Fruit fly (Drosophila melanogaster) Kc167 (cell line): ENCODE data around the gene Cpr97Eb.

Source experiments
- Myc ChIP-seq: fragments of >200 bp; optimal IDR thresholded peaks from 2 replicates; lab custom pipeline; 2017; ENCODE audit warnings: missing external identifiers
- Sin3A ChIP-seq: fragments of >200 bp; optimal IDR thresholded peaks from 2 replicates; lab custom pipeline; 2018; ENCODE audit warnings: missing external identifiers
- h ChIP-seq: fragments of >200 bp; optimal IDR thresholded peaks from 3 replicates; lab custom pipeline; 2018; ENCODE audit warnings: missing external identifiers
- insv ChIP-seq: fragments of >200 bp; optimal IDR thresholded peaks from 3 replicates; lab custom pipeline; 2018; ENCODE audit warnings: missing external identifiers
- psq ChIP-seq: fragments of >200 bp; optimal IDR thresholded peaks from 2 replicates; lab custom pipeline; 2017; ENCODE audit warnings: missing external identifiers
- ttk ChIP-seq: sonication (Bioruptor generic); optimal IDR thresholded peaks from 2 replicates; lab custom pipeline; 2017; ENCODE audit warnings: missing external identifiers

Cpr97Eb gene

DNA sequence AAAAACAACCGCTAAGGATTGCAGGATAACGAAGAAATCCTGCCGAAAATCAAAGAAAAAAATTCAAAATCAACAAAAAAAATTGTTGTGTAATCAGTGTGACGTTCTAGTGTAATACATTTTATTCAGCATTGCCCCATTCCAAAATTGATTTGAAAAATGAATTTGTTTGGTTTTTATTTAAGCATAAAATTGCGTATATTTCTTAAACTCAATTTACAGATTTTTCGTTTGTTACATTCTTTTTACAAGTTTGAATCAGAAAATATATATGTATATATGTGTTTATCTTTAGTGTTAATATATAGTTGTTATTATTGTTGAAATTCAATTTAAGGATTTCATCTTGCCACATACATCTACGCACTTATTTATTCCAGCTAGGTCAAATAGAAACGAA, 33.7 kb upstream of the Cpr97Eb start, which contains the start of gene CG6059:
TSS of gene CG6059 (minus strand) at position 101 of the 400 bp plus-strand sequence.
- TF ChIP-seq psq (lab: Kevin White, UChicago), result no peak
- no peak for TF ChIP-seq Sin3A (lab: Kevin White, UChicago)
- no peak for TF ChIP-seq Myc (lab: Kevin White, UChicago)
- no peak for TF ChIP-seq insv (lab: Kevin White, UChicago)
- TF ChIP-seq h, result no peak

DNA sequence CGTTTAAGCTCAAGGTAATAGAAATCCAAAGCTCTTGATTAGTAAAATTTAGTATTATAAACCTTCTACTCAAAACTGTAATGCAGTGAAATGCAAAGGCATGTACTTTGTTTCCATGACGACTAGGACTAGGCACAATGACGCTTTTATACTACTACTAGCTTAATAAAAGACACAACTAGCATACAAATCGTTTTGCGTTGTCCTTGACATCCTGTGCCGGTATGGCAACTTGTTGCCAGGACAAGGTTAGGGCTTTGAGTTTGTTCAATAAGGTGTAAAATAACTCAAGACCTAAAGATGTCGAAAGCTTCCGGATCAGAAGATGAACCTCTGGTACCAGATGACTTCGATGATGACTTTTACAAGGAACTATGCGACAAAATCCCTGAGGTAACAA, 27.4 kb upstream of the Cpr97Eb start, which contains the start of gene CG5882:
TSS of gene CG5882 (plus strand) at position 301 of the 400 bp plus-strand sequence.
- no peak for TF ChIP-seq psq (lab: Kevin White, UChicago)
- no peak for TF ChIP-seq Sin3A (lab: Kevin White, UChicago)
- TF ChIP-seq Myc (lab: Kevin White, UChicago), result no peak
- TF ChIP-seq insv (lab: Kevin White, UChicago), result no peak
- TF ChIP-seq ttk (lab: Kevin White, UChicago), result no peak
- TF ChIP-seq h, result no peak

- TF ChIP-seq Sin3A (lab: Kevin White, UChicago) (no peak), Myc (lab: Kevin White, UChicago) (no peak), psq (lab: Kevin White, UChicago) (no peak), insv (lab: Kevin White, UChicago) (no peak), ttk (lab: Kevin White, UChicago) (no peak), h (no peak)
These were observed 25.6 kb upstream of the Cpr97Eb start, which contains the start of the genes CG6066 and CG5880 for dm6 chr3R:27116465-27117092. TSS of gene CG6066 (minus strand) at chr3R:27116707. TSS of gene CG5880 (plus strand) at chr3R:27116745.

DNA sequence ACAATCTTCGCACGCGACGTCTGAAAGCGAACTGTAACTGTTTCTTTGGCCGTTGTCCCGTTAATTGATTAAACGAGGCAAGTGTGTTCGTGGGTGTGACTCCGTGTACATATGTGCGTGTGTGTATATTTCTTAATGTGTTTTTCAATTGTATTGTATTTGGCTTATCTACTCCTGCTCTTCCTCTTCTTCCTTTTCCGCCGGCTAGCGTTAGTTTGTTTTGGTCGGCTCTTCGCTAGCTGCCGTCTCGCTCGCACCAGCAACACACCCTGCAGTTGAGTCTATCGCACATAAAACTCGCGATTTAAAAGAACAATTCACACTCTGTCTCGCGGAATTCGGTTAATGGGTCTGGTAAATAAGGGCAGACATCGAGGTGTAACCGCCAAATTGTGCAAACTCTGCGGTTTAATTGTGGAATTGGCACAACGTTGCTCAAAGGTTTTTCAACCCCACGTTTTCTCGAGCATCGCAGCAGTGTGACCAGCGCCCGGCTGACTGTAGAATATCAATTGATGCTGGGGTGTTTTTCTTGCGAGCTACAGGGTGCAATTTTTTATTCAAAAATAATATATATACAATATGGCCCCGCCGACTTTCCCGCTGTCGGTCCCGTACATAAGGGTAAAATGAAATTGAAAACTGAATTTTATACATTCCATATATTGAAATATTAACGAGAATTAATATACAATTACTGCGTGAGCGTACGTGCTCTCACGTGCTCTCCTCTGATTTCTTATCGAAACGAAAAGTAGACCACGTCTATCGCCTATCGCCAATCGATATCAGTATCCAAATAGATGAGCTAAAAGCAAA, 21.1 kb upstream of the Cpr97Eb start, which contains the start of the genes gb and CG5815:
TSS of gene gb (minus strand) at position 487 of the 819 bp plus-strand sequence.
TSS of gene CG5815 (plus strand) at position 783 of the 819 bp plus-strand sequence.
- no peak for TF ChIP-seq Sin3A (lab: Kevin White, UChicago)
- no peak for TF ChIP-seq insv (lab: Kevin White, UChicago)

- no peak for TF ChIP-seq psq (lab: Kevin White, UChicago)
- TF ChIP-seq Sin3A (lab: Kevin White, UChicago), result no peak
- no peak for TF ChIP-seq insv (lab: Kevin White, UChicago)
- TF ChIP-seq h, result no peak
- TF ChIP-seq Myc (lab: Kevin White, UChicago), result no peak
- no peak for TF ChIP-seq ttk (lab: Kevin White, UChicago)
These were observed 18.5 kb upstream of the Cpr97Eb start for dm6 chr3R:27109458-27109857.

- TF ChIP-seq Myc (lab: Kevin White, UChicago) (no peak), psq (lab: Kevin White, UChicago) (no peak), h (no peak), insv (lab: Kevin White, UChicago) (no peak), Sin3A (lab: Kevin White, UChicago) (no peak), ttk (lab: Kevin White, UChicago) (no peak)
These were observed 17.2 kb upstream of the Cpr97Eb start for dm6 chr3R:27108111-27108510.

DNA sequence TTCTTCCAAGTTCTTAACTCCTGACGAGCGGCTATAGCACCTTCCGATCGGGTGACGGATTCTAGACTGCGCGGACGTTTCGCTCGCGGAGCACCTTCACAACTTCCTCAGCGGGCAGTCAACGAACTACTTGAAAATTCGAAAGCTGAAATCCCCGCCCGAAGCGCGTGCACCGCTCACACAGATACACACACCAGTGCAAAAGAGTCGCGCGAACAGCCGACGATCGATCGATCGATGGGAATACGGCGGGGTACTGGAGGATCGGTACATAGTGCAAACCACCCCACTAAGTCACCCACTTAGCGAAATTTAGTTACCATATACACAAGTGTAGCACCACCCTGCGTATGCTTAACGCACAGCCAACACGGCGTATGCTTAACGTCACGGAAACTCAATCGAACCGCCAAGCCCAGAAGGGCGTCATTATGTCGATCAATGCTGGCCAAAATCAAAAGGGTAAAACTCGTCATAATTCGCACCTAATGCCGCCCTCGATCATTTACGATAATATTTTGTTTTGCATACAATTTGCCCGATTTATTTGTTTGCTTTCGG, 15.3 kb upstream of the Cpr97Eb start, which contains the start of gene CAH9:
TSS of gene CAH9 (minus strand) at position 51 of the 561 bp plus-strand sequence.
- TF ChIP-seq Myc (lab: Kevin White, UChicago) (no peak), ttk (lab: Kevin White, UChicago) (no peak), psq (lab: Kevin White, UChicago) (no peak), Sin3A (lab: Kevin White, UChicago) (no peak), insv (lab: Kevin White, UChicago) (no peak), h (no peak)

DNA sequence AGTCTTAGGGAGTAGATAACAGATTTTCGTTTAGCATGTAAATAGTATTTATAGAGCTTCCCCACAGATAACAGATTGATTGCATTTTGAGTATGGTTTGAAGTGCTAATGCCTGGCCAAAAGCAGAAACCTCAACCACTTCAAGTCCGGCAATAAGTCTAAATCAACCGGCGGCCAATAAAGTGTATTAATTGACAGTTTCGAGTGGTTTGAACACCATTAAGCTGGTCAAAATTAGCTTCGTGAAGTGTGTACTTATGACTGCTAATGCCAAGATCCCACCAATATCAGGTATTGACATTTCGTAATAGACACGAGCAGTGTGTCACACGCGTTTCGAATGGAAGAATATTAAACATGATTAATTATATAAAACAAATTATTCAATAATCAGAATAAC, 14.5 kb upstream of the Cpr97Eb start:
- no peak for TF ChIP-seq Sin3A (lab: Kevin White, UChicago)

dm6 chr3R:27100930-27101329, 10.0 kb upstream of the Cpr97Eb start, which contains the start of gene Jhbp11:
TSS of gene Jhbp11 (plus strand) at chr3R:27101230.
- TF ChIP-seq h (no peak), ttk (lab: Kevin White, UChicago) (no peak), psq (lab: Kevin White, UChicago) (no peak), Myc (lab: Kevin White, UChicago) (no peak), Sin3A (lab: Kevin White, UChicago) (no peak), insv (lab: Kevin White, UChicago) (no peak)

DNA sequence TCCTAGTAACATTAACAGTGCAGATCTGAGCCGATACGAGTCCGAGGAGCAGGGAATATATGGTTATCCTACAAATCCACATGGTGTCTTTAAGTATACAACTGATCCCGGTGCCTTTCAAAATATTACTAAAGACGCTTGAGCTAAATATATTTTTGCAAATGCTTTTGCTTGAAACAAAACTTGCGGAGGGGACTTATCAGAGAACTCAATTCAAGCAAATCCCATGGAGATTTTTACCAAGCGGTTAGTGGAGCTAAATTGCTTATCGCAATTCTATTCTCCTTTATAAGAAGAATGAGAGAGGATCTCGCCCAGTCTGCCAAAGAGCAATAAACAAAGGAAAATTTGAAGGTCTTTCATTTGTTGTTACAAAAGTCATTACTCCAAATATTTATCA, 8.6 kb upstream of the Cpr97Eb start, which contains the start of gene eater:
TSS of gene eater (minus strand) at position 101 of the 400 bp plus-strand sequence.
- TF ChIP-seq Myc (lab: Kevin White, UChicago) (no peak), psq (lab: Kevin White, UChicago) (no peak), insv (lab: Kevin White, UChicago) (no peak), ttk (lab: Kevin White, UChicago) (no peak), Sin3A (lab: Kevin White, UChicago) (no peak), h (no peak)

dm6 chr3R:27098638-27099037, 7.7 kb upstream of the Cpr97Eb start:
- no peak for TF ChIP-seq ttk (lab: Kevin White, UChicago)
- TF ChIP-seq h, result no peak
- TF ChIP-seq psq (lab: Kevin White, UChicago), result no peak
- no peak for TF ChIP-seq Myc (lab: Kevin White, UChicago)
- TF ChIP-seq Sin3A (lab: Kevin White, UChicago), result no peak
- no peak for TF ChIP-seq insv (lab: Kevin White, UChicago)
